Fruit fly (Drosophila melanogaster): ENCODE measurements around the gene Edem1.

Edem1 gene

DNA sequence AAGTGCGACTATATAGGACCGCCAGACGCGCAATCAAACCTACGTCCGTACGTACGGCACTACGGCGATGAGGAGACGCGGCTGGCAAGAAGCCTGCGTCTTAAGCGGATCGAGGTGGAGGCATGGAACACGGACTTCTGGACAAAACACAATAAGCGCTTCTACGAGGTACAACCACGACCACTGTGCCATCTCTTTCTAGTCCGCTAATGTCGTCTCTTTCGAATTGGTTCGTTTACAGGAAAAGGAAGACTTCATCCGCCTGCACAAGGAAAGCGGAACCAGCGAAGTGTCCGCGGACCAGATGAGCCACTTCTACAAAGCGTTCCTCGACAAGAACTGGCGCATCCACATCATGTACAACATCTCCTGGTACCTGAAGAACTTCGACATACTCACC is 27.8 kb downstream of the Edem1 start:
- TF ChIP-seq Smox (GFP tag; optimal IDR thresholded peaks at IDR 0.05): no peak

DNA sequence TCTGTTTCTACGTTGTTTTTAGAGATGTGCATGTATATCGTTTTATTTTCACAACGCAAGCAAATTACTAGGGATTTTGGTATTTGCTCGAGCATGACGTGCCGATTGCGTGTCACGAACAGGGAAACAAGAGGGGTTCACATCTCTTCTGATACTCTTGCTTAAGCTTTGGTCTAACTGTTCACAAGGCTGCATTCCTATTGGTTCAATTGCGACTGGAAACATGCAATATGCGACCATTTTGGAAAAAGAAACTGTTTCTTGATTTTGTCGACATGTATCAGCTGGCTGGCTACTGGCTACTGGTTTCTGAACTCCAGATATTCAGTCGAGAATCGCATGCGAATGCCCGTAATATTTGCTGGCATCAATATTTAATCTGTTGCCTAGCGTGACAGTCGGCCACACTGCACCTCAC is 28.5 kb downstream of the Edem1 start, which contains the start of gene Coa8:
TSS of gene Coa8 (plus strand) at position 144 of the 418 bp plus-strand sequence.
- no peak for TF ChIP-seq CG6808 (GFP tag; optimal IDR thresholded peaks at IDR 0.05)
- no peak for TF ChIP-seq vri (GFP tag; optimal IDR thresholded peaks at IDR 0.05)
- no peak for TF ChIP-seq CG8319 (GFP tag; optimal IDR thresholded peaks at IDR 0.05)
- no peak for TF ChIP-seq CG8632 (GFP tag; optimal IDR thresholded peaks at IDR 0.05)
- TF ChIP-seq CG4318 (GFP tag; optimal IDR thresholded peaks at IDR 0.05): no peak
- peak; percentile 14 for TF ChIP-seq svp (GFP tag)
- TF ChIP-seq CG31627 (GFP tag; optimal IDR thresholded peaks at IDR 0.05): peak; percentile 41
- peak; percentile 40 for TF ChIP-seq Sox14 (GFP tag; optimal IDR thresholded peaks at IDR 0.05)
- peak; percentile 46; the same call in 2 of the 3 replicates for TF ChIP-seq CG6163 (GFP tag; IDR thresholded peaks at IDR 0.05)
- peak; percentile 40 for TF ChIP-seq CG3919 (GFP tag; optimal IDR thresholded peaks at IDR 0.05)
- TF ChIP-seq Eip75B (GFP tag; optimal IDR thresholded peaks at IDR 0.05): no peak
- TF ChIP-seq CG34406 (GFP tag; optimal IDR thresholded peaks at IDR 0.05): no peak
- no peak for TF ChIP-seq net (GFP tag; optimal IDR thresholded peaks at IDR 0.05)
- no peak for TF ChIP-seq CG7368 (GFP tag; optimal IDR thresholded peaks at IDR 0.05)
- peak; percentile 48 for TF ChIP-seq CG3032 (tag; optimal IDR thresholded peaks at IDR 0.05)
- TF ChIP-seq Met (GFP tag; optimal IDR thresholded peaks at IDR 0.05): no peak
- TF ChIP-seq CG6792 (GFP tag; optimal IDR thresholded peaks at IDR 0.05): peak; percentile 7
- TF ChIP-seq eg (GFP tag; IDR thresholded peaks at IDR 0.05): peak; percentile 59; the same call in 2 of the 3 replicates
- peak; percentile 43 for TF ChIP-seq topi (GFP tag; optimal IDR thresholded peaks at IDR 0.05)
- no peak for TF ChIP-seq CG11902 (GFP tag; optimal IDR thresholded peaks at IDR 0.05)
- no peak for TF ChIP-seq CG6276 (GFP tag; optimal IDR thresholded peaks at IDR 0.05)
- no peak for TF ChIP-seq Hr38 (GFP tag; optimal IDR thresholded peaks at IDR 0.05)
- TF ChIP-seq Gug (GFP tag; IDR thresholded peaks at IDR 0.05): 0 out of 2 replicates have a peak, but pooled peaks have one; percentile 29
- TF ChIP-seq CG11294 (GFP tag; IDR thresholded peaks at IDR 0.05): 0 out of 2 replicates have a peak, but pooled peaks have one; percentile 29
- TF ChIP-seq ss (GFP tag; optimal IDR thresholded peaks at IDR 0.05): no peak
- TF ChIP-seq esn (GFP tag; optimal IDR thresholded peaks at IDR 0.05): peak; percentile 42
- TF ChIP-seq CG11762 (GFP tag; optimal IDR thresholded peaks at IDR 0.05; ENCODE audit: insufficient read depth): no peak
- no peak for TF ChIP-seq Blimp-1 (GFP tag; optimal IDR thresholded peaks at IDR 0.05)
- TF ChIP-seq salr (GFP tag; optimal IDR thresholded peaks at IDR 0.05): no peak
- peak; percentile 70 for TF ChIP-seq Eip78C (GFP tag)
- no peak for TF ChIP-seq fd59A (GFP tag; optimal IDR thresholded peaks at IDR 0.05)
- peak; percentile 33 for TF ChIP-seq Smox (GFP tag; optimal IDR thresholded peaks at IDR 0.05)
- TF ChIP-seq CG32006 (GFP tag; optimal IDR thresholded peaks at IDR 0.05): peak; percentile 33
- TF ChIP-seq Lpt (GFP tag; optimal IDR thresholded peaks at IDR 0.05): no peak
- no peak for TF ChIP-seq CG15336 (GFP tag; IDR thresholded peaks at IDR 0.05)
- peak; percentile 43 for TF ChIP-seq cyc (GFP tag; optimal IDR thresholded peaks at IDR 0.05)
- TF ChIP-seq Eip93F (GFP tag; optimal IDR thresholded peaks at IDR 0.05): no peak
- no peak for TF ChIP-seq CG9139 (GFP tag; optimal IDR thresholded peaks at IDR 0.05)
- TF ChIP-seq CG8119 (GFP tag; IDR thresholded peaks at IDR 0.05): no peak
- TF ChIP-seq lz (GFP tag; optimal IDR thresholded peaks at IDR 0.05): peak; percentile 41
- peak; percentile 25 for TF ChIP-seq achi (GFP tag; optimal IDR thresholded peaks at IDR 0.05)
- TF ChIP-seq dsx (GFP tag; optimal IDR thresholded peaks at IDR 0.05; ENCODE audit: poor library complexity, severe bottlenecking): no peak
- no peak for TF ChIP-seq CG6854 (GFP tag; optimal IDR thresholded peaks at IDR 0.05)
- TF ChIP-seq dac (GFP tag; optimal IDR thresholded peaks at IDR 0.05): no peak
- TF ChIP-seq CG1621 (tag; optimal IDR thresholded peaks at IDR 0.05): no peak
- TF ChIP-seq Ets96B (tag; optimal IDR thresholded peaks at IDR 0.05): peak; percentile 10
- TF ChIP-seq fd85E (GFP tag; optimal IDR thresholded peaks at IDR 0.05): no peak
- TF ChIP-seq Hr39 (GFP tag; optimal IDR thresholded peaks at IDR 0.05): peak; percentile 54
- peak; percentile 5 for TF ChIP-seq Sox15 (GFP tag; optimal IDR thresholded peaks at IDR 0.05)
- peak; percentile 45 for TF ChIP-seq acj6 (GFP tag; optimal IDR thresholded peaks at IDR 0.05)
- TF ChIP-seq pdm3 (GFP tag; optimal IDR thresholded peaks at IDR 0.05): no peak

Measured in whole organism, prepupa.